Worm (Caenorhabditis elegans): ENCODE results near the gene B0496.2.

B0496.2 gene

ce11 chrIV:7447556-7447955 is at the start of gene B0496.2:
B0496.2 (plus strand) TSS chrIV:7447856.
- no peak for TF ChIP-seq Y53G8AR.9 (GFP tag; conservative IDR thresholded peaks at IDR 0.05)
- no peak for TF ChIP-seq ceh-100 (GFP tag; IDR thresholded peaks at IDR 0.05)
- TF ChIP-seq K12H6.12 (tag; optimal IDR thresholded peaks at IDR 0.05) = no peak
- no peak for TF ChIP-seq sea-2 (GFP tag; IDR thresholded peaks at IDR 0.05)
- TF ChIP-seq gei-17 (GFP tag; optimal IDR thresholded peaks at IDR 0.05) = no peak
- no peak for TF ChIP-seq C17E4.6 (GFP tag; IDR thresholded peaks at IDR 0.05)
- TF ChIP-seq dpl-1 (GFP tag; optimal IDR thresholded peaks at IDR 0.05) = no peak
- TF ChIP-seq F22D6.2 (tag; optimal IDR thresholded peaks at IDR 0.05) = no peak
- no peak for TF ChIP-seq hmg-1.2 (GFP tag; IDR thresholded peaks at IDR 0.05)
- no peak for TF ChIP-seq attf-5 (GFP tag; optimal IDR thresholded peaks at IDR 0.05)
- TF ChIP-seq rpc-1 (optimal IDR thresholded peaks at IDR 0.05) = no peak
- no peak for TF ChIP-seq rpc-1 (tag; optimal IDR thresholded peaks at IDR 0.05)
- no peak for TF ChIP-seq Y79H2A.3 (GFP tag; conservative IDR thresholded peaks at IDR 0.05)
- TF ChIP-seq atf-7 (tag; optimal IDR thresholded peaks at IDR 0.05) = no peak
- TF ChIP-seq B0019.2 (GFP tag; conservative IDR thresholded peaks at IDR 0.05) = no peak

- TF ChIP-seq F57A8.1 (GFP tag; optimal IDR thresholded peaks at IDR 0.05) (no peak), ztf-25 (GFP tag; IDR thresholded peaks at IDR 0.05) (no peak), cebp-2 (GFP tag; IDR thresholded peaks at IDR 0.05) (no peak), sdz-38 (tag; optimal IDR thresholded peaks at IDR 0.05) (no peak), snpc-3.4 (tag; optimal IDR thresholded peaks at IDR 0.05) (no peak), zfh-2 (GFP tag; conservative IDR thresholded peaks at IDR 0.05) (peak; percentile 60)
Observed at ce11 chrIV:7400502-7401118, 47.0 kb upstream of the B0496.2 start.

- peak; percentile 98 for TF ChIP-seq zfh-2 (GFP tag; conservative IDR thresholded peaks at IDR 0.05)
- TF ChIP-seq snpc-4 (GFP tag; optimal IDR thresholded peaks at IDR 0.05) = no peak
- TF ChIP-seq snpc-4 (tag; optimal IDR thresholded peaks at IDR 0.05) = no peak
- no peak for TF ChIP-seq Y53G8AR.9 (GFP tag; conservative IDR thresholded peaks at IDR 0.05)
- TF ChIP-seq egl-18 (GFP tag; IDR thresholded peaks at IDR 0.05) = no peak
- peak; percentile 48 for TF ChIP-seq attf-5 (GFP tag; optimal IDR thresholded peaks at IDR 0.05)
- TF ChIP-seq T26A5.8 (tag; optimal IDR thresholded peaks at IDR 0.05) = no peak
- TF ChIP-seq F57C9.4 (tag; optimal IDR thresholded peaks at IDR 0.05) = no peak
- no peak for TF ChIP-seq snpc-1.1 (tag; optimal IDR thresholded peaks at IDR 0.05; ENCODE audit: insufficient read depth)
- TF ChIP-seq zim-3 (tag; optimal IDR thresholded peaks at IDR 0.05) = no peak
- TF ChIP-seq F33H1.4 (GFP tag; IDR thresholded peaks at IDR 0.05) = 0 out of 2 replicates have a peak, but pooled peaks have one; percentile 20
- TF ChIP-seq C17E4.6 (GFP tag; IDR thresholded peaks at IDR 0.05) = no peak
- TF ChIP-seq lir-1 (GFP tag; conservative IDR thresholded peaks at IDR 0.05) = no peak
- TF ChIP-seq xnd-1 (tag; optimal IDR thresholded peaks at IDR 0.05) = no peak
- TF ChIP-seq atf-7 (tag; optimal IDR thresholded peaks at IDR 0.05) = peak; percentile 16
- no peak for TF ChIP-seq madf-8 (GFP tag; conservative IDR thresholded peaks at IDR 0.05)
- no peak for TF ChIP-seq let-607 (tag; optimal IDR thresholded peaks at IDR 0.05)
- TF ChIP-seq ekl-4 (GFP tag; IDR thresholded peaks at IDR 0.05) = no peak
- TF ChIP-seq attf-6 (GFP tag; IDR thresholded peaks at IDR 0.05) = no peak
- TF ChIP-seq lsl-1 (GFP tag; optimal IDR thresholded peaks at IDR 0.05) = no peak
- TF ChIP-seq F10E7.11 (tag; optimal IDR thresholded peaks at IDR 0.05) = no peak
- no peak for TF ChIP-seq ZK185.1 (tag; optimal IDR thresholded peaks at IDR 0.05; ENCODE audit: poor library complexity, severe bottlenecking)
- TF ChIP-seq akir-1 (GFP tag; optimal IDR thresholded peaks at IDR 0.05) = no peak
- no peak for TF ChIP-seq bed-2 (GFP tag; IDR thresholded peaks at IDR 0.05)
- peak; percentile 26 for TF ChIP-seq F52B5.7 (tag; optimal IDR thresholded peaks at IDR 0.05)
- TF ChIP-seq nhr-179 (tag; optimal IDR thresholded peaks at IDR 0.05) = no peak
- no peak for TF ChIP-seq ztf-28 (GFP tag; IDR thresholded peaks at IDR 0.05)
- no peak for TF ChIP-seq nhr-120 (GFP tag; IDR thresholded peaks at IDR 0.05)
- TF ChIP-seq efl-1 (GFP tag; optimal IDR thresholded peaks at IDR 0.05) = no peak
- 0 out of 2 replicates have a peak, but pooled peaks have one; percentile 34 for TF ChIP-seq F37B4.10 (GFP tag; IDR thresholded peaks at IDR 0.05)
Observed at ce11 chrIV:7402077-7402476, 45.6 kb upstream of the B0496.2 start.

All from whole organism, young adult.